Worm (Caenorhabditis elegans) whole organism, L4/young adult: ENCODE results near the gene T27A10.6.

Experiments
- W03F9.2 ChIP-seq: fragments of 150-350 bp; optimal IDR thresholded peaks from 2 replicates; lab custom pipeline; 2014; ENCODE audit warnings: missing biosample characterization, missing genetic modification characterization
- dao-5 ChIP-seq: sonication (generic microtip); optimal IDR thresholded peaks from 2 replicates; lab custom pipeline; 2016; ENCODE audit warnings: missing genotype, missing genetic modification characterization, moderate library complexity, missing compliant biosample characterization
- him-1 ChIP-seq: sonication (generic microtip); optimal IDR thresholded peaks from 2 replicates; lab custom pipeline; 2016; ENCODE audit warnings: missing genotype, missing genetic modification reagents, missing genetic modification characterization, missing compliant biosample characterization

ce11 chrX:3581813-3582212 lies 14.3 kb downstream of the T27A10.6 start:
- TF ChIP-seq dao-5 (tag; lab: Kevin White, UChicago): no peak
- no peak for TF ChIP-seq him-1 (tag; lab: Kevin White, UChicago)
- TF ChIP-seq W03F9.2: no peak
